Fruit fly (Drosophila melanogaster): Measurements from ENCODE around the gene CG3517.

DNA sequence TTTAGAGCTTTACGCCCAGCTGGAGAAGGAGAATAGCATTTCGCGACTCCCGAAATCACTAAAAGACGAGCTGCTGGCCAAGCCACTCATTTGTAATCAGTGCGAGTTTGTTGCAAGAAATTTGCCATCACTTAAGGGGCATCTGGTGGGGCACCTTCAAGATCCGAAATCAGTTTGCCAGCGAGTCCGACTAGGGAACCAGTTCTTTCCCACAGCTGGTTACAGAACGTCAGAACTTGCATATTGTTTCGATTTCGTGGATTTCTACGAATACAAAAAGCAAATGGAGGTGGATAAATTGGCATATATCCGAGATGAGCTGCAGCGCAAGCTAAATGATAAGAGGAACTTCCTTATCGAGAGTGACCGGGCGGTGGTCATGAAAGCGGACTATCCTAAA, 20.7 kb downstream of the CG3517 start:
- no peak for TF ChIP-seq Crg-1 (GFP tag; optimal IDR thresholded peaks at IDR 0.05)
- TF ChIP-seq kay (GFP tag; ENCODE audit: borderline replicate concordance): no peak
- TF ChIP-seq toe (GFP tag; optimal IDR thresholded peaks at IDR 0.05): no peak
- no peak for TF ChIP-seq tj (GFP tag; optimal IDR thresholded peaks at IDR 0.05)
- no peak for TF ChIP-seq CG11617 (GFP tag; optimal IDR thresholded peaks at IDR 0.05)
- no peak for TF ChIP-seq pad (GFP tag; optimal IDR thresholded peaks at IDR 0.05)
- TF ChIP-seq CG5204 (GFP tag; optimal IDR thresholded peaks at IDR 0.05): no peak
- no peak for TF ChIP-seq Mnt (GFP tag; optimal IDR thresholded peaks at IDR 0.05)
- TF ChIP-seq CG7101 (tag; optimal IDR thresholded peaks at IDR 0.05): no peak
- TF ChIP-seq Hr96 (GFP tag; optimal IDR thresholded peaks at IDR 0.05): no peak
- TF ChIP-seq CG7045 (GFP tag; optimal IDR thresholded peaks at IDR 0.05): no peak
- TF ChIP-seq CG14711 (tag; optimal IDR thresholded peaks at IDR 0.05): no peak
- no peak for TF ChIP-seq bab1 (GFP tag; optimal IDR thresholded peaks at IDR 0.05)
- no peak for TF ChIP-seq CG12768 (GFP tag; optimal IDR thresholded peaks at IDR 0.05)

Measured in whole organism, adult.